Fruit fly (Drosophila melanogaster) whole organism, embryonic: ENCODE measurements around the gene Sur-8.
A peak's percentile ranks its signal among the peaks of the same experiment; 100 is the strongest.

Experiments used
- B-H2 ChIP-seq: fragments of 200-800 bp; sonication (Bioruptor generic); optimal IDR thresholded peaks from 2 replicates; lab custom pipeline; 2018; ENCODE audit warnings: missing biosample characterization, mild to moderate bottlenecking, missing genetic modification characterization
- Blimp-1 ChIP-seq: fragments of 200-800 bp; sonication (Bioruptor generic); optimal IDR thresholded peaks from 3 replicates; lab custom pipeline; 2018; ENCODE audit warnings: missing biosample characterization, missing genetic modification characterization, mild to moderate bottlenecking, moderate library complexity, missing genetic modification reagents
- CG10147 ChIP-seq: fragments of 200-800 bp; sonication (Bioruptor generic); optimal IDR thresholded peaks from 2 replicates; lab custom pipeline; 2019; ENCODE audit warnings: missing biosample characterization, mild to moderate bottlenecking, missing genetic modification characterization, moderate library complexity
- CG10267 ChIP-seq: fragments of 200-800 bp; sonication (Bioruptor generic); optimal IDR thresholded peaks from 2 replicates; lab custom pipeline; 2018; ENCODE audit warnings: missing biosample characterization, mild to moderate bottlenecking, missing genetic modification characterization, moderate library complexity
- CG11504 ChIP-seq: fragments of 200-800 bp; sonication (Bioruptor generic); optimal IDR thresholded peaks from 3 replicates; lab custom pipeline; 2019; ENCODE audit warnings: missing biosample characterization, mild to moderate bottlenecking, missing genetic modification characterization, moderate library complexity
- CG11560 ChIP-seq: fragments of 200-800 bp; sonication (Bioruptor generic); IDR thresholded peaks from 3 replicates; pipeline ENCODE4 v1.3.6; 2022; ENCODE audit warnings: missing biosample characterization, missing genetic modification characterization
- CG17361 ChIP-seq: fragments of 200-800 bp; sonication (Bioruptor generic); IDR thresholded peaks from 3 replicates; pipeline ENCODE4 v1.3.6; 2022; ENCODE audit warnings: missing biosample characterization, missing genetic modification characterization
- CG2875 ChIP-seq: fragments of 200-800 bp; sonication (Bioruptor generic); optimal IDR thresholded peaks from 2 replicates; lab custom pipeline; 2017; ENCODE audit warnings: missing biosample characterization, mild to moderate bottlenecking, missing genetic modification characterization, missing genetic modification reagents
- CG2889 ChIP-seq: fragments of 200-800 bp; sonication (Bioruptor generic); IDR thresholded peaks from 3 replicates; pipeline ENCODE4 v1.3.6; 2022; ENCODE audit warnings: missing biosample characterization, missing genetic modification characterization
- CG31441 ChIP-seq: fragments of 200-800 bp; sonication (Bioruptor generic); IDR thresholded peaks from 2 replicates; pipeline ENCODE4 v1.3.6; 2022; ENCODE audit warnings: missing biosample characterization, missing genetic modification characterization
- CG3995 ChIP-seq: fragments of 200-800 bp; sonication (Bioruptor generic); optimal IDR thresholded peaks from 3 replicates; lab custom pipeline; 2016; ENCODE audit warnings: missing biosample characterization, missing genetic modification characterization
- CG4360 ChIP-seq: fragments of 200-800 bp; sonication (Bioruptor generic); IDR thresholded peaks from 2 replicates; pipeline ENCODE4 v1.3.6; 2022; ENCODE audit warnings: missing biosample characterization, missing genetic modification characterization
- CG6689 ChIP-seq: fragments of 200-800 bp; sonication (Bioruptor generic); IDR thresholded peaks from 2 replicates; pipeline ENCODE4 v1.3.6; 2022; ENCODE audit warnings: missing biosample characterization, missing genetic modification characterization
- CG7928 ChIP-seq: fragments of 200-800 bp; sonication (Bioruptor generic); optimal IDR thresholded peaks from 2 replicates; lab custom pipeline; 2017; ENCODE audit warnings: missing biosample characterization, mild to moderate bottlenecking, missing genetic modification characterization
- CrebB ChIP-seq: fragments of 200-800 bp; sonication (Bioruptor generic); optimal IDR thresholded peaks from 3 replicates; lab custom pipeline; 2018; ENCODE audit warnings: missing biosample characterization, mild to moderate bottlenecking, missing genetic modification characterization
- Deaf1 ChIP-seq: fragments of 200-800 bp; optimal IDR thresholded peaks from 3 replicates; lab custom pipeline; 2019; ENCODE audit warnings: missing biosample characterization, mild to moderate bottlenecking, missing genetic modification characterization, moderate library complexity
- Dek ChIP-seq: fragments of 200-800 bp; sonication (Bioruptor generic); optimal IDR thresholded peaks from 3 replicates; lab custom pipeline; 2019; ENCODE audit warnings: missing biosample characterization, mild to moderate bottlenecking, missing genetic modification characterization, moderate library complexity
- Dref ChIP-seq: fragments of 200-800 bp; sonication (Bioruptor generic); IDR thresholded peaks from 2 replicates; pipeline ENCODE4 v1.3.6; 2022; ENCODE audit warnings: missing biosample characterization, missing genetic modification characterization
- GATAe ChIP-seq: fragments of 200-800 bp; sonication (Bioruptor generic); conservative IDR thresholded peaks from 2 replicates; pipeline ENCODE4 v1.3.6; 2022; ENCODE audit warnings: missing biosample characterization, missing genetic modification characterization
- H2.0 ChIP-seq: fragments of 200-800 bp; sonication (Bioruptor generic); IDR thresholded peaks from 2 replicates; pipeline ENCODE4 v1.3.6; 2022; ENCODE audit warnings: missing biosample characterization, missing genetic modification characterization
- Hmr ChIP-seq: fragments of 200-800 bp; sonication (Bioruptor generic); optimal IDR thresholded peaks from 3 replicates; lab custom pipeline; 2017; ENCODE audit warnings: mild to moderate bottlenecking, missing biosample characterization, missing genetic modification reagents, missing genetic modification characterization
- NFAT ChIP-seq: fragments of 200-800 bp; sonication (Bioruptor generic); IDR thresholded peaks from 2 replicates; pipeline ENCODE4 v1.3.6; 2022; ENCODE audit warnings: missing biosample characterization, missing genetic modification characterization
- Oli ChIP-seq: fragments of 200-800 bp; sonication (Bioruptor generic); optimal IDR thresholded peaks from 2 replicates; lab custom pipeline; 2018; ENCODE audit warnings: missing biosample characterization, mild to moderate bottlenecking, missing genetic modification characterization, moderate library complexity
- Ptx1 ChIP-seq: fragments of 200-800 bp; sonication (Bioruptor generic); IDR thresholded peaks from 2 replicates; pipeline ENCODE4 v1.3.6; 2022; ENCODE audit warnings: missing biosample characterization, missing genetic modification characterization
- ac ChIP-seq: fragments of 200-800 bp; sonication (Bioruptor generic); optimal IDR thresholded peaks from 3 replicates; lab custom pipeline; 2017; ENCODE audit warnings: missing biosample characterization, mild to moderate bottlenecking, missing genetic modification characterization
- al ChIP-seq: fragments of 200-800 bp; sonication (Bioruptor generic); IDR thresholded peaks from 2 replicates; pipeline ENCODE4 v1.3.6; 2022; ENCODE audit warnings: missing biosample characterization, missing genetic modification characterization
- dmrt99B ChIP-seq: fragments of 200-800 bp; sonication (Bioruptor generic); optimal IDR thresholded peaks from 2 replicates; lab custom pipeline; 2018; ENCODE audit warnings: missing biosample characterization, mild to moderate bottlenecking, missing genetic modification characterization, moderate library complexity
- exex ChIP-seq: fragments of 200-800 bp; sonication (Bioruptor generic); optimal IDR thresholded peaks from 4 replicates; lab custom pipeline; 2018; ENCODE audit warnings: missing biosample characterization, mild to moderate bottlenecking, missing genetic modification characterization, moderate library complexity
- fd96Cb ChIP-seq: fragments of 200-800 bp; sonication (Bioruptor generic); optimal IDR thresholded peaks from 2 replicates; lab custom pipeline; 2018; ENCODE audit warnings: missing biosample characterization, mild to moderate bottlenecking, missing genetic modification characterization, moderate library complexity
- gem ChIP-seq: fragments of 200-800 bp; sonication (Bioruptor generic); optimal IDR thresholded peaks from 2 replicates; lab custom pipeline; 2019; ENCODE audit warnings: missing biosample characterization, mild to moderate bottlenecking, missing genetic modification characterization, moderate library complexity
- h ChIP-seq: fragments of >200 bp; optimal IDR thresholded peaks from 2 replicates; lab custom pipeline; 2017
- maf-S ChIP-seq: fragments of 200-800 bp; sonication (Bioruptor generic); optimal IDR thresholded peaks from 2 replicates; lab custom pipeline; 2016; ENCODE audit warnings: missing biosample characterization, missing genetic modification characterization
- mirr ChIP-seq: fragments of 200-800 bp; sonication (Bioruptor generic); optimal IDR thresholded peaks from 3 replicates; lab custom pipeline; 2018; ENCODE audit warnings: missing biosample characterization, mild to moderate bottlenecking, missing genetic modification characterization
- nau ChIP-seq: fragments of 200-800 bp; sonication (Bioruptor generic); optimal IDR thresholded peaks from 3 replicates; lab custom pipeline; 2017; ENCODE audit warnings: missing biosample characterization, mild to moderate bottlenecking, missing genetic modification characterization, missing genetic modification reagents
- nmo ChIP-seq: fragments of 200-800 bp; sonication (Bioruptor generic); optimal IDR thresholded peaks from 2 replicates; lab custom pipeline; 2018; ENCODE audit warnings: missing biosample characterization, mild to moderate bottlenecking, missing genetic modification characterization, moderate library complexity
- odd ChIP-seq: fragments of 200-800 bp; sonication (Bioruptor generic); optimal IDR thresholded peaks from 2 replicates; lab custom pipeline; 2017; ENCODE audit warnings: missing biosample characterization, mild to moderate bottlenecking, missing genetic modification characterization
- scrt ChIP-seq: fragments of 200-800 bp; sonication (Bioruptor generic); optimal IDR thresholded peaks from 2 replicates; lab custom pipeline; 2018; ENCODE audit warnings: missing biosample characterization, mild to moderate bottlenecking, missing genetic modification characterization, moderate library complexity
- sens-2 ChIP-seq: fragments of 200-800 bp; sonication (Bioruptor generic); IDR thresholded peaks from 2 replicates; pipeline ENCODE4 v1.3.6; 2022; ENCODE audit warnings: missing biosample characterization, missing genetic modification characterization
- sisA ChIP-seq: fragments of 200-800 bp; sonication (Bioruptor generic); IDR thresholded peaks from 2 replicates; pipeline ENCODE4 v1.3.6; 2022; ENCODE audit warnings: missing biosample characterization, missing genetic modification characterization
- slbo ChIP-seq: fragments of 200-800 bp; sonication (Bioruptor generic); IDR thresholded peaks from 2 replicates; pipeline ENCODE4 v1.3.6; 2022; ENCODE audit warnings: missing biosample characterization, missing genetic modification characterization
- sna ChIP-seq: fragments of 200-800 bp; sonication (Bioruptor generic); IDR thresholded peaks from 2 replicates; pipeline ENCODE4 v1.3.6; 2022; ENCODE audit warnings: missing biosample characterization, missing genetic modification characterization; ENCODE audit not compliant: partially characterized antibody
- sqz ChIP-seq: fragments of 200-800 bp; sonication (Bioruptor generic); optimal IDR thresholded peaks from 3 replicates; lab custom pipeline; 2018; ENCODE audit warnings: missing biosample characterization, mild to moderate bottlenecking, missing genetic modification characterization
- ssp ChIP-seq: fragments of 200-800 bp; sonication (Bioruptor generic); IDR thresholded peaks from 2 replicates; pipeline ENCODE4 v1.3.6; 2022; ENCODE audit warnings: missing biosample characterization, missing genetic modification characterization
- tin ChIP-seq: fragments of 200-800 bp; sonication (Bioruptor generic); optimal IDR thresholded peaks from 3 replicates; lab custom pipeline; 2016; ENCODE audit warnings: missing biosample characterization, missing genetic modification characterization
- ttk ChIP-seq: fragments of 200-800 bp; sonication (Bioruptor generic); IDR thresholded peaks from 2 replicates; pipeline ENCODE4 v2.1.2; 2022; ENCODE audit warnings: missing biosample characterization, missing genetic modification characterization
- unpg ChIP-seq: fragments of 200-800 bp; sonication (Bioruptor generic); optimal IDR thresholded peaks from 3 replicates; lab custom pipeline; 2018; ENCODE audit warnings: missing biosample characterization, mild to moderate bottlenecking, missing genetic modification characterization, moderate library complexity
- z ChIP-seq: fragments of 200-800 bp; sonication (Bioruptor generic); IDR thresholded peaks from 3 replicates; pipeline ENCODE4 v1.3.6; 2022; ENCODE audit warnings: missing biosample characterization, missing genetic modification characterization
- zfh2 ChIP-seq: fragments of 200-800 bp; sonication (Bioruptor generic); optimal IDR thresholded peaks from 2 replicates; lab custom pipeline; 2016; ENCODE audit warnings: missing biosample characterization, missing genetic modification characterization

The Sur-8 gene

dm6 chr3R:17379051-17379450, 23.3 kb downstream of the Sur-8 start (continued):
- TF ChIP-seq slbo (GFP tag; lab: Robert Waterston, UW) (peak; percentile 37; the same call in 1 of the 2 replicates), mirr (no peak), exex (tag; lab: Kevin White, UChicago) (no peak), H2.0 (no peak), CG3995 (peak; percentile 90), CG7928 (GFP tag; lab: Kevin White, UChicago) (no peak), NFAT (GFP tag; lab: Robert Waterston, UW) (no peak), CG17361 (peak; percentile 43; the same call in 1 of the 3 replicates), Dref (GFP tag; lab: Robert Waterston, UW) (no peak), ttk (0 out of 2 replicates have a peak, but pooled peaks have one; percentile 32), Ptx1 (GFP tag; lab: Robert Waterston, UW) (0 out of 2 replicates have a peak, but pooled peaks have one; percentile 31), Blimp-1 (GFP tag; lab: Kevin White, UChicago) (peak; percentile 0), CG11504 (tag; lab: Kevin White, UChicago) (peak; percentile 48), h (lab: Kevin White, UChicago) (no peak), CG10267 (no peak), odd (no peak), sna (GFP tag; lab: Robert Waterston, UW) (no peak), sens-2 (GFP tag; lab: Robert Waterston, UW) (no peak), Hmr (GFP tag; lab: Kevin White, UChicago) (no peak), fd96Cb (tag; lab: Kevin White, UChicago) (peak; percentile 10), ac (no peak), unpg (GFP tag; lab: Kevin White, UChicago) (peak; percentile 12), GATAe (GFP tag; lab: Robert Waterston, UW) (no peak), Oli (tag; lab: Kevin White, UChicago) (peak; percentile 22), Dek (tag; lab: Kevin White, UChicago) (no peak), CG2875 (no peak), Deaf1 (tag; lab: Kevin White, UChicago) (no peak), z (GFP tag; lab: Robert Waterston, UW) (no peak), CG10147 (no peak), zfh2 (GFP tag; lab: Kevin White, UChicago) (no peak), sisA (GFP tag; lab: Robert Waterston, UW) (0 out of 2 replicates have a peak, but pooled peaks have one; percentile 5), ssp (0 out of 2 replicates have a peak, but pooled peaks have one; percentile 21), nau (GFP tag; lab: Kevin White, UChicago) (no peak), dmrt99B (tag; lab: Kevin White, UChicago) (peak; percentile 37), CG11560 (tag; lab: Robert Waterston, UW) (0 out of 3 replicates have a peak, but pooled peaks have one; percentile 5), CG6689 (peak; percentile 36), B-H2 (GFP tag; lab: Kevin White, UChicago) (no peak), CG31441 (GFP tag; lab: Robert Waterston, UW) (peak; percentile 34; the same call in 1 of the 2 replicates), CG4360 (GFP tag; lab: Robert Waterston, UW) (no peak), maf-S (GFP tag; lab: Kevin White, UChicago) (no peak), nmo (GFP tag; lab: Kevin White, UChicago) (peak; percentile 23), tin (GFP tag; lab: Kevin White, UChicago) (peak; percentile 6), gem (peak; percentile 45), sqz (GFP tag; lab: Kevin White, UChicago) (no peak), CrebB (no peak), CG2889 (GFP tag; lab: Robert Waterston, UW) (no peak), scrt (GFP tag; lab: Kevin White, UChicago) (no peak), al (GFP tag; lab: Robert Waterston, UW) (0 out of 2 replicates have a peak, but pooled peaks have one; percentile 6)
